Fruit fly (Drosophila melanogaster): ENCODE data around the gene CG7824.

The CG7824 gene

DNA sequence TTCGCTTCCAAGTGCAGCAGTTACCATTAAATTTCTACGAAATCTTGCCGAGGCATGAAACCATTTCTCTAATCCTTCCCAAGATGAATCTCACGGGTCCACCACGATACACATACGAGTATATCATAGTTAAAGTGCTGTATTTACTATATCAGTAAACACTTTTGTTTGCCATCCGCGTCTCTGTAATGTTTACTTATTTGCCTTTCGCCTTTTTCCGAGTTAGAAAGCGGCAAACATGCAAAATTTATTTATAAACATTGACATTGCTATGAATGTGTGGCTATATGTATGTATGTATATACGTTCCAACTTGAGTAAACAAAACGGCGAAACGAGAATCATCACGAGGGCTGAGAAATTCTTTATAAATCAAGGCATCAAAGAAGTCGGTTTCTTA is 27.8 kb downstream of the CG7824 start (continued):
- TF ChIP-seq tin (GFP tag; optimal IDR thresholded peaks at IDR 0.05) (no peak), Elba2 (GFP tag; optimal IDR thresholded peaks at IDR 0.05) (no peak), CG11560 (tag; IDR thresholded peaks at IDR 0.05) (no peak), CG9215 (GFP tag; IDR thresholded peaks at IDR 0.05) (no peak), CG6813 (GFP tag; optimal IDR thresholded peaks at IDR 0.05) (peak; percentile 90), CG4854 (GFP tag; optimal IDR thresholded peaks at IDR 0.05) (no peak), lab (GFP tag; optimal IDR thresholded peaks at IDR 0.05) (peak; percentile 62), sqz (GFP tag; optimal IDR thresholded peaks at IDR 0.05) (no peak), CG12659 (GFP tag; optimal IDR thresholded peaks at IDR 0.05) (no peak), CG7987 (GFP tag; optimal IDR thresholded peaks at IDR 0.05) (peak; percentile 79), D (optimal IDR thresholded peaks at IDR 0.05) (no peak), D (GFP tag; optimal IDR thresholded peaks at IDR 0.05) (peak; percentile 64), CG2120 (GFP tag; optimal IDR thresholded peaks at IDR 0.05) (no peak), vfl (GFP tag; optimal IDR thresholded peaks at IDR 0.05) (no peak), hkb (optimal IDR thresholded peaks at IDR 0.05) (no peak), hkb (GFP tag; IDR thresholded peaks at IDR 0.05) (0 out of 2 replicates have a peak, but pooled peaks have one; percentile 16), Xrp1 (GFP tag; IDR thresholded peaks at IDR 0.05) (peak; percentile 69), CG2889 (GFP tag; IDR thresholded peaks at IDR 0.05) (no peak), CG15514 (GFP tag; optimal IDR thresholded peaks at IDR 0.05) (no peak), pho (GFP tag; optimal IDR thresholded peaks at IDR 0.05) (no peak), GATAe (GFP tag; conservative IDR thresholded peaks at IDR 0.05) (no peak), tna (GFP tag; IDR thresholded peaks at IDR 0.05; ENCODE audit: partially characterized antibody) (no peak), CG6765 (GFP tag; optimal IDR thresholded peaks at IDR 0.05) (peak; percentile 1), tll (GFP tag; optimal IDR thresholded peaks at IDR 0.05) (no peak), emc (GFP tag; optimal IDR thresholded peaks at IDR 0.05) (no peak), CG10979 (tag; optimal IDR thresholded peaks at IDR 0.05) (peak; percentile 54), CG18476 (GFP tag; optimal IDR thresholded peaks at IDR 0.05) (no peak), CG7963 (GFP tag; IDR thresholded peaks at IDR 0.05; ENCODE audit: partially characterized antibody) (no peak), CG17186 (GFP tag; optimal IDR thresholded peaks at IDR 0.05) (peak; percentile 29)

DNA sequence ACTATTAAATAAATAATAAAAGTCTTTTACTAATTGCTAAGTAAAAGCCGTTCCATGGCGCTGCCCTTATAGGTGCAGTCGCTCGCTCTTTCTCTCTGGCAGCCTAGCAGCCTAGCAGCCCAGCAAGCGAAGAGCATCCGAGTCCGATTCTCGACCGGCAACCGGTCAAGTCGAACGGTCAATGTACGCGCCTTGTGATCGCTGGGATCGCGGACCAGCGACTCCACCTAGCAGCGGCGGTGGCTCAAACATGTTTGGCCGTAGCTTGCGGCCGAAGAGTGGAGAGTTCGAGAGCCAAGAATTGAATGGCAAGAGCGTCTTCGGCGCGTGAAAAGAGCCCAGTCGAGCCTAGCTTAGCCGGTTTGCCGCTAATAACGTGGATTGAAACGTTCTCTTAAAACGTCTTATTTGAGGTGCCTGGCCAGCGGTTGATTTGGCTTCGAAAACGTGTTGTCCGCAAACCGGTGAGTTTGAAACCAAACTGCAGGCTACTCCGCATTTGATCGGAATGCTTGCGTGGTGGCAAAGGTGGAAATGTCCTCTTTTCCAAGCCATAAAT is 29.4 kb downstream of the CG7824 start:
- TF ChIP-seq CG6689 (GFP tag; IDR thresholded peaks at IDR 0.05), result no peak
- no peak for TF ChIP-seq Mad (GFP tag; optimal IDR thresholded peaks at IDR 0.05)
- TF ChIP-seq CG12659 (GFP tag; optimal IDR thresholded peaks at IDR 0.05), result no peak
- TF ChIP-seq sisA (GFP tag; IDR thresholded peaks at IDR 0.05), result no peak
- no peak for TF ChIP-seq CG8478 (optimal IDR thresholded peaks at IDR 0.05)
- TF ChIP-seq ERR (GFP tag; optimal IDR thresholded peaks at IDR 0.05), result no peak
- TF ChIP-seq Blimp-1 (GFP tag; optimal IDR thresholded peaks at IDR 0.05), result peak; percentile 20
- peak; percentile 72 for TF ChIP-seq CG3163 (GFP tag; optimal IDR thresholded peaks at IDR 0.05)
- TF ChIP-seq CG4707 (GFP tag; optimal IDR thresholded peaks at IDR 0.05), result no peak
- no peak for TF ChIP-seq CG1792 (GFP tag; optimal IDR thresholded peaks at IDR 0.05)
- no peak for TF ChIP-seq wek (GFP tag; optimal IDR thresholded peaks at IDR 0.05)
- TF ChIP-seq nom (GFP tag; optimal IDR thresholded peaks at IDR 0.05), result peak; percentile 12
- TF ChIP-seq CG32772 (GFP tag; IDR thresholded peaks at IDR 0.05), result no peak
- no peak for TF ChIP-seq nmo (GFP tag; optimal IDR thresholded peaks at IDR 0.05)
- peak; percentile 79 for TF ChIP-seq pros (GFP tag; optimal IDR thresholded peaks at IDR 0.05)
- peak; percentile 97 for TF ChIP-seq CG5180 (GFP tag; optimal IDR thresholded peaks at IDR 0.05)
- TF ChIP-seq chinmo (GFP tag; IDR thresholded peaks at IDR 0.05; ENCODE audit: partially characterized antibody), result 0 out of 4 replicates have a peak, but pooled peaks have one; percentile 28
- TF ChIP-seq CG18262 (tag; optimal IDR thresholded peaks at IDR 0.05), result no peak
- peak; percentile 23 to 47 for TF ChIP-seq Trl (optimal IDR thresholded peaks at IDR 0.05)
- no peak for TF ChIP-seq Trl (GFP tag; optimal IDR thresholded peaks at IDR 0.05)
- TF ChIP-seq CG11560 (tag; IDR thresholded peaks at IDR 0.05), result no peak
- TF ChIP-seq CG4820 (GFP tag; optimal IDR thresholded peaks at IDR 0.05), result no peak
